Fruit fly (Drosophila melanogaster): ENCODE measurements around the gene CG13005.

CG13005 gene

dm6 chrX:16834259-16834658, 30.8 kb downstream of the CG13005 start (continued):
- TF ChIP-seq lmd (GFP tag; IDR thresholded peaks at IDR 0.05) (peak; percentile 41), CG9932 (GFP tag; IDR thresholded peaks at IDR 0.05) (0 out of 2 replicates have a peak, but pooled peaks have one; percentile 16), repo (GFP tag; optimal IDR thresholded peaks at IDR 0.05) (no peak), Ravus (GFP tag; IDR thresholded peaks at IDR 0.05) (no peak), Camta (GFP tag; optimal IDR thresholded peaks at IDR 0.05) (no peak), CG7786 (GFP tag; optimal IDR thresholded peaks at IDR 0.05) (no peak), Bgb (GFP tag; IDR thresholded peaks at IDR 0.05; ENCODE audit: partially characterized antibody) (no peak), Sry-β (GFP tag; optimal IDR thresholded peaks at IDR 0.05) (no peak), zf30C (GFP tag; optimal IDR thresholded peaks at IDR 0.05) (no peak), pan (optimal IDR thresholded peaks at IDR 0.05) (no peak), pan (GFP tag; optimal IDR thresholded peaks at IDR 0.05 in 1 of 2, IDR thresholded peaks at IDR 0.05 in 1 of 2) (peak in 1 of 2 experiments; percentile 48), Nf-YA (GFP tag; IDR thresholded peaks at IDR 0.05) (no peak), en (GFP tag; optimal IDR thresholded peaks at IDR 0.05) (no peak), oc (tag; optimal IDR thresholded peaks at IDR 0.05) (no peak), CG4854 (GFP tag; optimal IDR thresholded peaks at IDR 0.05) (no peak), ind (GFP tag; optimal IDR thresholded peaks at IDR 0.05) (no peak), HLH54F (GFP tag; optimal IDR thresholded peaks at IDR 0.05) (no peak), ftz-f1 (GFP tag; optimal IDR thresholded peaks at IDR 0.05) (no peak), ash1 (GFP tag; optimal IDR thresholded peaks at IDR 0.05) (no peak), sisA (GFP tag; IDR thresholded peaks at IDR 0.05) (no peak), Doc2 (GFP tag; IDR thresholded peaks at IDR 0.05) (no peak), br (optimal IDR thresholded peaks at IDR 0.05) (no peak), CG17612 (GFP tag; IDR thresholded peaks at IDR 0.05) (no peak), CG4360 (GFP tag; IDR thresholded peaks at IDR 0.05) (no peak), CG17359 (tag; optimal IDR thresholded peaks at IDR 0.05) (peak; percentile 13), btn (GFP tag; optimal IDR thresholded peaks at IDR 0.05) (no peak), tgo (GFP tag; IDR thresholded peaks at IDR 0.05) (peak; percentile 56), emc (GFP tag; optimal IDR thresholded peaks at IDR 0.05) (no peak), gem (tag; optimal IDR thresholded peaks at IDR 0.05) (peak; percentile 77), NC2α (GFP tag; optimal IDR thresholded peaks at IDR 0.05) (no peak)

dm6 chrX:16835304-16835703, 31.9 kb downstream of the CG13005 start, which contains the start of the genes CG13004 and CG46306:
Gene CG13004, minus strand, starts transcription at chrX:16835520.
Gene CG46306, minus strand, starts transcription at chrX:16835520.
- TF ChIP-seq CG6791 (GFP tag; IDR thresholded peaks at IDR 0.05; ENCODE audit: partially characterized antibody) (no peak), Med (GFP tag) (peak; percentile 72), Trl (optimal IDR thresholded peaks at IDR 0.05) (peak; percentile 11 to 34), Trl (GFP tag; optimal IDR thresholded peaks at IDR 0.05) (no peak), slbo (GFP tag; IDR thresholded peaks at IDR 0.05) (peak; percentile 27; the same call in 1 of the 2 replicates), Adf1 (GFP tag; IDR thresholded peaks at IDR 0.05) (peak; percentile 86), Jarid2 (GFP tag; optimal IDR thresholded peaks at IDR 0.05) (peak; percentile 58), CG32532 (GFP tag; IDR thresholded peaks at IDR 0.05) (peak; percentile 11; the same call in 1 of the 2 replicates), klu (GFP tag; IDR thresholded peaks at IDR 0.05) (no peak), chinmo (GFP tag; IDR thresholded peaks at IDR 0.05; ENCODE audit: partially characterized antibody) (0 out of 4 replicates have a peak, but pooled peaks have one; percentile 26), CG13287 (GFP tag; IDR thresholded peaks at IDR 0.05; ENCODE audit: partially characterized antibody) (no peak), Hr3 (GFP tag; optimal IDR thresholded peaks at IDR 0.05) (no peak), zfh1 (GFP tag; IDR thresholded peaks at IDR 0.05) (no peak), row (GFP tag; IDR thresholded peaks at IDR 0.05) (peak; percentile 9; the same call in 1 of the 3 replicates), nom (GFP tag; optimal IDR thresholded peaks at IDR 0.05) (peak; percentile 55), CG10209 (GFP tag; optimal IDR thresholded peaks at IDR 0.05) (no peak), crol (GFP tag; IDR thresholded peaks at IDR 0.05) (0 out of 2 replicates have a peak, but pooled peaks have one; percentile 12), slp2 (GFP tag; optimal IDR thresholded peaks at IDR 0.05) (no peak)

Measured in whole organism, embryonic.